Worm (Caenorhabditis elegans): ENCODE data around the gene pqn-36.

Gene pqn-36

ce11 chrX:15415226-15415625 is at the start of gene pqn-36:
TSS of gene pqn-36 (minus strand) at chrX:15415493.
- TF ChIP-seq efl-1 (optimal IDR thresholded peaks at IDR 0.05), result no peak
- peak in 1 of 2 experiments; percentile 57 for TF ChIP-seq efl-1 (GFP tag; optimal IDR thresholded peaks at IDR 0.05 in 1 of 2)
- TF ChIP-seq C16A3.4 (tag; optimal IDR thresholded peaks at IDR 0.05), result no peak

ce11 chrX:15465050-15465449 is 49.8 kb upstream of the pqn-36 start:
- TF ChIP-seq pqm-1 (tag; optimal IDR thresholded peaks at IDR 0.05), result no peak
- TF ChIP-seq sox-4 (tag; optimal IDR thresholded peaks at IDR 0.05), result no peak
- no peak for TF ChIP-seq unc-86 (tag; optimal IDR thresholded peaks at IDR 0.05)
- TF ChIP-seq unc-62 (GFP tag; optimal IDR thresholded peaks at IDR 0.05), result no peak

ce11 chrX:15446292-15446794 is 31.1 kb upstream of the pqn-36 start, which contains the start of gene R03A10.5:
TSS of gene R03A10.5 (plus strand) at chrX:15446722.
- TF ChIP-seq nhr-28 (tag; optimal IDR thresholded peaks at IDR 0.05), result no peak
- peak; percentile 75 for TF ChIP-seq grh-1 (GFP tag; IDR thresholded peaks at IDR 0.05)
- no peak for TF ChIP-seq dpl-1 (GFP tag; optimal IDR thresholded peaks at IDR 0.05)
- no peak for TF ChIP-seq zip-4 (GFP tag; optimal IDR thresholded peaks at IDR 0.05)
- no peak for TF ChIP-seq ztf-11 (tag; optimal IDR thresholded peaks at IDR 0.05)
- TF ChIP-seq sup-37 (GFP tag; optimal IDR thresholded peaks at IDR 0.05), result no peak
- no peak for TF ChIP-seq vab-15 (tag; optimal IDR thresholded peaks at IDR 0.05)
- no peak for TF ChIP-seq C04F5.9 (tag; optimal IDR thresholded peaks at IDR 0.05)
- TF ChIP-seq snu-23 (GFP tag; optimal IDR thresholded peaks at IDR 0.05), result no peak
- 0 out of 2 replicates have a peak, but pooled peaks have one; percentile 5 for TF ChIP-seq nhr-19 (GFP tag; conservative IDR thresholded peaks at IDR 0.05)
- TF ChIP-seq ceh-88 (GFP tag; IDR thresholded peaks at IDR 0.05), result no peak
- no peak for TF ChIP-seq C16A3.4 (tag; optimal IDR thresholded peaks at IDR 0.05)
- TF ChIP-seq lin-39 (tag; optimal IDR thresholded peaks at IDR 0.05), result no peak
- TF ChIP-seq pqm-1 (tag; optimal IDR thresholded peaks at IDR 0.05), result no peak
- TF ChIP-seq nhr-85 (tag), result peak; percentile 81
- no peak for TF ChIP-seq nhr-237 (tag; optimal IDR thresholded peaks at IDR 0.05)
- no peak for TF ChIP-seq sox-4 (tag; optimal IDR thresholded peaks at IDR 0.05)
- TF ChIP-seq lin-14 (GFP tag; optimal IDR thresholded peaks at IDR 0.05), result peak; percentile 61
- TF ChIP-seq efl-3 (GFP tag; optimal IDR thresholded peaks at IDR 0.05), result no peak
- peak; percentile 38 for TF ChIP-seq blmp-1 (tag; optimal IDR thresholded peaks at IDR 0.05)
- no peak for TF ChIP-seq sptf-1 (tag; optimal IDR thresholded peaks at IDR 0.05)
- TF ChIP-seq C34B4.2 (tag; optimal IDR thresholded peaks at IDR 0.05), result no peak
- TF ChIP-seq tlp-1 (tag; optimal IDR thresholded peaks at IDR 0.05), result no peak
- TF ChIP-seq ces-1 (GFP tag; optimal IDR thresholded peaks at IDR 0.05), result no peak
- TF ChIP-seq nhr-20 (tag; optimal IDR thresholded peaks at IDR 0.05), result no peak
- no peak for TF ChIP-seq snpc-4 (tag; optimal IDR thresholded peaks at IDR 0.05)
- TF ChIP-seq egl-27 (tag; optimal IDR thresholded peaks at IDR 0.05), result no peak
- TF ChIP-seq fkh-10 (GFP tag; optimal IDR thresholded peaks at IDR 0.05), result no peak

- TF ChIP-seq nhr-84 (tag; optimal IDR thresholded peaks at IDR 0.05), result no peak
- no peak for TF ChIP-seq aly-2 (tag; optimal IDR thresholded peaks at IDR 0.05)
- no peak for TF ChIP-seq lsy-2 (tag; optimal IDR thresholded peaks at IDR 0.05)
- TF ChIP-seq fkh-10 (GFP tag; optimal IDR thresholded peaks at IDR 0.05), result no peak
- no peak for TF ChIP-seq nhr-77 (tag; optimal IDR thresholded peaks at IDR 0.05)
- no peak for TF ChIP-seq nhr-90 (tag; optimal IDR thresholded peaks at IDR 0.05; ENCODE audit: poor library complexity)
- TF ChIP-seq egl-27 (tag; optimal IDR thresholded peaks at IDR 0.05), result no peak
- no peak for TF ChIP-seq nhr-20 (tag; optimal IDR thresholded peaks at IDR 0.05)
- no peak for TF ChIP-seq hlh-4 (tag; optimal IDR thresholded peaks at IDR 0.05)
- no peak for TF ChIP-seq skn-1 (tag; optimal IDR thresholded peaks at IDR 0.05)
- TF ChIP-seq nhr-28 (tag; optimal IDR thresholded peaks at IDR 0.05), result no peak
- no peak for TF ChIP-seq grh-1 (GFP tag; IDR thresholded peaks at IDR 0.05)
- TF ChIP-seq tlp-1 (tag; optimal IDR thresholded peaks at IDR 0.05), result no peak
These were observed 26.4 kb upstream of the pqn-36 start, which contains the start of gene nkat-3 for ce11 chrX:15441686-15442067. TSS of gene nkat-3 (plus strand) at chrX:15441731.
